Worm (Caenorhabditis elegans): Measurements from ENCODE around the gene nspf-3.

DNA sequence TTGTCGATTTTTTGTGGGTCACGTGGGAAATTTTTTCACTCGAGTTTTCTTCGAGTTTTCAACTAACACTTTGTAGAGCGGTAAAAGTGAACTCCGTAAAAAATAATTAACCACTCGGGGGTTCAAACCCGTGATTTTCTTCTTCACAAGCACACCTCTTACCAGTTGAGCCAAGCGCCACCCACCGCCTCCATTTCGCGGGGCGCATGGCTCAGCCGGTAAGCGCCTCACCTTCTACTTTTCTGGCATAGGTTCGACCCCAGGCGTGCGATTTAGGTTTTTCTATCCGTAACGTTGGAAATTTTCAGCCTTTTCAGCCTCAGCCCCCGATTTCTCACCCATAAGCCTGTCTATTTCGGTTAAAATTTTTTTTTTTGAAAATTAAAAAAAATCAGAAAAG is 32.0 kb upstream of the nspf-3 start:
- TF ChIP-seq dmd-9 (GFP tag; IDR thresholded peaks at IDR 0.05), result no peak
- TF ChIP-seq nhr-237 (tag; optimal IDR thresholded peaks at IDR 0.05), result no peak
- no peak for TF ChIP-seq Y105C5A.15 (GFP tag; IDR thresholded peaks at IDR 0.05)
- TF ChIP-seq daf-8 (GFP tag; IDR thresholded peaks at IDR 0.05), result no peak
- TF ChIP-seq mdt-29 (GFP tag; IDR thresholded peaks at IDR 0.05), result no peak
- TF ChIP-seq snpc-4 (tag; optimal IDR thresholded peaks at IDR 0.05), result no peak
- TF ChIP-seq lin-15B (tag; optimal IDR thresholded peaks at IDR 0.05), result no peak
- no peak for TF ChIP-seq nhr-76 (tag; optimal IDR thresholded peaks at IDR 0.05)
- TF ChIP-seq saeg-2 (GFP tag; IDR thresholded peaks at IDR 0.05), result no peak
- TF ChIP-seq madf-5 (GFP tag; IDR thresholded peaks at IDR 0.05), result no peak
- TF ChIP-seq tra-1 (GFP tag; IDR thresholded peaks at IDR 0.05), result no peak
